Worm (Caenorhabditis elegans): ENCODE data around the gene slr-2.

DNA sequence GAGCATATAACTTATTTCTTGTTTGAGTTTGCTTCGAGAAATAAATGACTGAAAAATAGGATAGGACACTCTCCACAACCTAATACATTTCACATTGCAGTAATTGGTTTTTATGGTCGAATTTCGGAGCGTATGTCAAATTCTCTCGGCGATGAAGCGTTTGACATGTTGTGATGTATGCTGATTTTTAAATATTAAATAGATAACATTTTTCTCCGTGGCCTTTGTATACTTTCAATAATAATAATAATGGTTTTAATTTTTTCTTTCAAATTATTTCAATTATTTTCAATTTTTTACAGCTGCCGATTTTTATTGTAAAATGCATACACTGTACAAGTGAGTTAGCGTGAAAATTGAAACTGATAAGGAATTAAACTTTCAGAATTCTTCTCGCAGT is 59.2 kb downstream of the slr-2 start, which contains the start of gene C14A6.3:
- TF ChIP-seq nhr-11 (tag; optimal IDR thresholded peaks at IDR 0.05), result no peak
- no peak for TF ChIP-seq dmd-4 (tag; optimal IDR thresholded peaks at IDR 0.05)
- TF ChIP-seq ztf-11 (tag; optimal IDR thresholded peaks at IDR 0.05), result no peak
- no peak for TF ChIP-seq nhr-237 (tag; optimal IDR thresholded peaks at IDR 0.05)
- TF ChIP-seq zag-1 (tag; optimal IDR thresholded peaks at IDR 0.05), result no peak
- no peak for TF ChIP-seq ama-1 (optimal IDR thresholded peaks at IDR 0.05)
- no peak for TF ChIP-seq ceh-82 (tag; optimal IDR thresholded peaks at IDR 0.05)
- no peak for TF ChIP-seq nhr-10 (tag; optimal IDR thresholded peaks at IDR 0.05)
- no peak for TF ChIP-seq snpc-4 (tag; optimal IDR thresholded peaks at IDR 0.05)
- TF ChIP-seq nhr-23 (tag; optimal IDR thresholded peaks at IDR 0.05), result no peak
- TF ChIP-seq elt-1 (tag; optimal IDR thresholded peaks at IDR 0.05), result no peak
- no peak for TF ChIP-seq gmeb-1 (tag; optimal IDR thresholded peaks at IDR 0.05)

All from whole organism, L2 larva.